Fruit fly (Drosophila melanogaster): ENCODE data around the gene Pcyt2.

Gene Pcyt2

DNA sequence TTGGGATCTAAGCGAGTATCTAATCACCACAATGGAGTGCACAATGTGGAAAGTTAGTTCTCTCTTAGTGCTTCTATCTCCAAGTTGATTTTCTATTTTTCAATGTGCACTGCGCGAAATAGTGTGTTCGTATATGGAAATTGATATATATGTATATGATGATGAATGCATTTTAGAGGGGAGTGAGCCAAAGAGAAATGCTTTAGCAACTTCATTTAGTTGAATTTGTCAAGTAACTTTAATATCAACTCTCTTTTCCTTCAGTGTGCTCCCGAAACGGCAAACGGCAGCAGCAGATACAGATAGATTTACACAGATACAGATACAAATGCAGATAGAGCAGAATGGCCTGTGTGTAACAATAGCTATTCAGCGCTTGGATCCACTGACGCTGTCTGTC, 30.7 kb downstream of the Pcyt2 start (continued):
- TF ChIP-seq dmrt11E (tag; optimal IDR thresholded peaks at IDR 0.05), result peak; percentile 72
- no peak for TF ChIP-seq CG10654 (GFP tag; optimal IDR thresholded peaks at IDR 0.05)
- TF ChIP-seq CG10147 (GFP tag; optimal IDR thresholded peaks at IDR 0.05), result no peak
- TF ChIP-seq Mes4 (GFP tag; optimal IDR thresholded peaks at IDR 0.05), result peak; percentile 51
- TF ChIP-seq CG43689 (GFP tag; IDR thresholded peaks at IDR 0.05), result 0 out of 2 replicates have a peak, but pooled peaks have one; percentile 50
- peak; percentile 50 for TF ChIP-seq tap (tag; optimal IDR thresholded peaks at IDR 0.05)
- TF ChIP-seq Pdp1 (GFP tag; optimal IDR thresholded peaks at IDR 0.05), result peak; percentile 43 to 59
- TF ChIP-seq CG14965 (GFP tag; optimal IDR thresholded peaks at IDR 0.05; ENCODE audit: borderline replicate concordance), result no peak
- no peak for TF ChIP-seq TFAM (GFP tag; optimal IDR thresholded peaks at IDR 0.05)
- TF ChIP-seq CG10366 (GFP tag; IDR thresholded peaks at IDR 0.05), result peak; percentile 44
- TF ChIP-seq pnt (GFP tag; optimal IDR thresholded peaks at IDR 0.05), result peak; percentile 29
- TF ChIP-seq dmrt99B (tag; optimal IDR thresholded peaks at IDR 0.05), result peak; percentile 62
- TF ChIP-seq en (GFP tag; optimal IDR thresholded peaks at IDR 0.05), result peak; percentile 18
- TF ChIP-seq Side (GFP tag; optimal IDR thresholded peaks at IDR 0.05), result peak; percentile 44
- peak; percentile 0 for TF ChIP-seq Spps (tag; optimal IDR thresholded peaks at IDR 0.05)
- no peak for TF ChIP-seq BtbVII (GFP tag; optimal IDR thresholded peaks at IDR 0.05)
- TF ChIP-seq CG3281 (GFP tag; optimal IDR thresholded peaks at IDR 0.05), result no peak
- TF ChIP-seq Fer1 (GFP tag; optimal IDR thresholded peaks at IDR 0.05), result no peak
- no peak for TF ChIP-seq gcm2 (GFP tag; optimal IDR thresholded peaks at IDR 0.05)
- 0 out of 2 replicates have a peak, but pooled peaks have one; percentile 30 for TF ChIP-seq GATAe (GFP tag; conservative IDR thresholded peaks at IDR 0.05)
- TF ChIP-seq dan (GFP tag; IDR thresholded peaks at IDR 0.05), result 0 out of 2 replicates have a peak, but pooled peaks have one; percentile 24
- TF ChIP-seq grau (tag; optimal IDR thresholded peaks at IDR 0.05), result peak; percentile 66
- no peak for TF ChIP-seq CG7372 (GFP tag; IDR thresholded peaks at IDR 0.05)
- TF ChIP-seq fd3F (GFP tag; optimal IDR thresholded peaks at IDR 0.05), result peak; percentile 7
- TF ChIP-seq CG6791 (GFP tag; IDR thresholded peaks at IDR 0.05; ENCODE audit: partially characterized antibody), result no peak
- TF ChIP-seq sug (tag; optimal IDR thresholded peaks at IDR 0.05), result no peak
- TF ChIP-seq z (GFP tag; IDR thresholded peaks at IDR 0.05), result 0 out of 3 replicates have a peak, but pooled peaks have one; percentile 19
- TF ChIP-seq CG4707 (GFP tag; optimal IDR thresholded peaks at IDR 0.05), result peak; percentile 52
- TF ChIP-seq CG6813 (GFP tag; optimal IDR thresholded peaks at IDR 0.05), result no peak
- TF ChIP-seq vfl (GFP tag; optimal IDR thresholded peaks at IDR 0.05), result no peak
- TF ChIP-seq Six4 (GFP tag; optimal IDR thresholded peaks at IDR 0.05), result peak; percentile 16
- no peak for TF ChIP-seq emc (GFP tag; optimal IDR thresholded peaks at IDR 0.05)
- no peak for TF ChIP-seq CG10565 (GFP tag; optimal IDR thresholded peaks at IDR 0.05)
- TF ChIP-seq CG1603 (tag; optimal IDR thresholded peaks at IDR 0.05), result peak; percentile 84
- 0 out of 3 replicates have a peak, but pooled peaks have one; percentile 45 for TF ChIP-seq H15 (GFP tag; IDR thresholded peaks at IDR 0.05)
- TF ChIP-seq Taf1 (GFP tag; IDR thresholded peaks at IDR 0.05), result no peak
- TF ChIP-seq CG12071 (GFP tag; optimal IDR thresholded peaks at IDR 0.05), result no peak
- peak; percentile 72 for TF ChIP-seq CG4404 (GFP tag; IDR thresholded peaks at IDR 0.05)
- TF ChIP-seq sna (GFP tag; IDR thresholded peaks at IDR 0.05; ENCODE audit: partially characterized antibody), result no peak
- TF ChIP-seq CG2199 (GFP tag; IDR thresholded peaks at IDR 0.05), result no peak
- peak; percentile 48 for TF ChIP-seq CG12744 (GFP tag; optimal IDR thresholded peaks at IDR 0.05)
- no peak for TF ChIP-seq Jarid2 (GFP tag; optimal IDR thresholded peaks at IDR 0.05)
- peak; percentile 50; the same call in 1 of the 3 replicates for TF ChIP-seq CG17361 (GFP tag; IDR thresholded peaks at IDR 0.05)
- TF ChIP-seq CG17802 (tag; optimal IDR thresholded peaks at IDR 0.05), result peak; percentile 22
- TF ChIP-seq pum (GFP tag; optimal IDR thresholded peaks at IDR 0.05), result peak; percentile 46
- TF ChIP-seq gfzf (GFP tag; optimal IDR thresholded peaks at IDR 0.05), result no peak
- no peak for TF ChIP-seq Elba2 (GFP tag; optimal IDR thresholded peaks at IDR 0.05)
- no peak for TF ChIP-seq zfh2 (GFP tag; optimal IDR thresholded peaks at IDR 0.05)
- TF ChIP-seq CG18599 (GFP tag; optimal IDR thresholded peaks at IDR 0.05), result no peak
- TF ChIP-seq kah (GFP tag; optimal IDR thresholded peaks at IDR 0.05), result no peak
- TF ChIP-seq sqz (GFP tag; optimal IDR thresholded peaks at IDR 0.05), result no peak

All from whole organism, embryonic.